Worm (Caenorhabditis elegans) whole organism, L4 larva: Measurements from ENCODE around the gene str-41.

ENCODE experiments used
- F10B5.3 ChIP-seq: sonication (generic microtip); optimal IDR thresholded peaks from 2 replicates; lab custom pipeline; 2016; ENCODE audit warnings: mild to moderate bottlenecking, missing genetic modification characterization, missing compliant biosample characterization
- T20F7.1 ChIP-seq: fragments of 200-800 bp; sonication (Bioruptor generic); optimal IDR thresholded peaks from 2 replicates; lab custom pipeline; 2018; ENCODE audit warnings: mild to moderate bottlenecking, missing genetic modification characterization, missing compliant biosample characterization
- T26A8.4 ChIP-seq: fragments of 200-800 bp; sonication (Bioruptor generic); IDR thresholded peaks from 2 replicates; pipeline ENCODE4 v1.3.6; 2022; ENCODE audit warnings: missing genetic modification characterization, missing compliant biosample characterization
- Y48G9A.11 ChIP-seq: fragments of 200-800 bp; sonication (Bioruptor generic); IDR thresholded peaks from 2 replicates; pipeline ENCODE4 v1.3.6; 2022; ENCODE audit warnings: missing genetic modification reagents, missing genetic modification characterization, missing compliant biosample characterization
- Y75B8A.6 ChIP-seq: fragments of 200-800 bp; sonication (Bioruptor generic); IDR thresholded peaks from 2 replicates; pipeline ENCODE4 v1.3.6; 2022; ENCODE audit warnings: missing genetic modification reagents, missing genetic modification characterization, missing compliant biosample characterization
- ZK546.5 ChIP-seq, 2 experiments: sonication (generic microtip); optimal IDR thresholded peaks; 2 replicates each; lab custom pipeline; 2017; ENCODE audit warnings: missing biosample characterization in 2 of 2, missing genetic modification characterization in 2 of 2
- aha-1 ChIP-seq: fragments of 150-350 bp; peaks from one replicate; lab custom pipeline; 2014; ENCODE audit warnings: missing biosample characterization, missing genetic modification characterization
- aly-2 ChIP-seq: sonication (generic microtip); optimal IDR thresholded peaks from 2 replicates; lab custom pipeline; 2018; ENCODE audit warnings: missing biosample characterization, missing genetic modification characterization
- ama-1 ChIP-seq: fragments of 150-350 bp; optimal IDR thresholded peaks from 2 replicates; lab custom pipeline; 2014; ENCODE audit warnings: inconsistent platforms, mixed read lengths
- arid-1 ChIP-seq: fragments of 200-800 bp; sonication (Bioruptor generic); conservative IDR thresholded peaks from 2 replicates; pipeline ENCODE4 v1.3.6; 2022; ENCODE audit warnings: missing genetic modification reagents, missing genetic modification characterization, missing compliant biosample characterization
- ceh-32 ChIP-seq: sonication (generic microtip); optimal IDR thresholded peaks from 2 replicates; lab custom pipeline; 2016; ENCODE audit warnings: mild to moderate bottlenecking, missing genetic modification characterization, missing compliant biosample characterization; ENCODE audit not compliant: poor library complexity
- ceh-44 ChIP-seq: fragments of 200-800 bp; sonication (Bioruptor generic); IDR thresholded peaks from 2 replicates; pipeline ENCODE4 v1.3.6; 2022; ENCODE audit warnings: missing genetic modification reagents, missing genetic modification characterization, missing compliant biosample characterization
- ceh-82 ChIP-seq: sonication (generic microtip); optimal IDR thresholded peaks from 2 replicates; lab custom pipeline; 2017; ENCODE audit warnings: missing biosample characterization, missing genetic modification characterization
- ctbp-1 ChIP-seq: fragments of 200-800 bp; sonication (Bioruptor generic); IDR thresholded peaks from 2 replicates; pipeline ENCODE4 v1.3.6; 2022; ENCODE audit warnings: missing genetic modification reagents, missing genetic modification characterization, missing compliant biosample characterization
- daf-16 ChIP-seq, 3 experiments: sonication (generic microtip); optimal IDR thresholded peaks; 2 replicates each; lab custom pipeline; 2016 to 2017; ENCODE audit warnings: missing genetic modification characterization in 3 of 3, missing genetic modification reagents in 3 of 3, mild to moderate bottlenecking in 2 of 3, missing compliant biosample characterization in 2 of 3, missing biosample characterization in 1 of 3, moderate library complexity in 1 of 3
- daf-8 ChIP-seq: fragments of 200-800 bp; sonication (Bioruptor generic); IDR thresholded peaks from 2 replicates; pipeline ENCODE4 v1.3.6; 2022; ENCODE audit warnings: missing genetic modification characterization, missing compliant biosample characterization
- dmd-8 ChIP-seq: fragments of 200-800 bp; sonication (Bioruptor generic); IDR thresholded peaks from 2 replicates; pipeline ENCODE4 v1.3.6; 2022; ENCODE audit warnings: missing genetic modification characterization, missing compliant biosample characterization
- dmd-9 ChIP-seq: fragments of 200-800 bp; sonication (Bioruptor generic); IDR thresholded peaks from 2 replicates; pipeline ENCODE4 v1.3.6; 2022; ENCODE audit warnings: missing genetic modification reagents, missing genetic modification characterization, missing compliant biosample characterization
- duxl-1 ChIP-seq: sonication (generic microtip); optimal IDR thresholded peaks from 2 replicates; lab custom pipeline; 2016; ENCODE audit warnings: mild to moderate bottlenecking, missing genetic modification characterization, moderate library complexity, missing compliant biosample characterization; ENCODE audit not compliant: poor library complexity
- dve-1 ChIP-seq: sonication (generic microtip); optimal IDR thresholded peaks from 2 replicates; lab custom pipeline; 2017; ENCODE audit warnings: antibody characterized with exemption, mild to moderate bottlenecking, missing genetic modification characterization, missing compliant biosample characterization; ENCODE audit not compliant: insufficient read depth
- fos-1 ChIP-seq: fragments of 150-350 bp; optimal IDR thresholded peaks from 2 replicates; lab custom pipeline; 2014; ENCODE audit warnings: missing biosample characterization, missing genetic modification characterization
- hlh-11 ChIP-seq: fragments of 200-800 bp; sonication (Bioruptor generic); optimal IDR thresholded peaks from 2 replicates; lab custom pipeline; 2018; ENCODE audit warnings: mild to moderate bottlenecking, missing genetic modification characterization, missing compliant biosample characterization
- jun-1 ChIP-seq: fragments of 150-350 bp; optimal IDR thresholded peaks from 2 replicates; lab custom pipeline; 2014; ENCODE audit warnings: missing biosample characterization, missing genetic modification reagents, missing genetic modification characterization
- lin-38 ChIP-seq: fragments of 200-800 bp; sonication (Bioruptor generic); IDR thresholded peaks from 2 replicates; pipeline ENCODE4 v1.3.6; 2022; ENCODE audit warnings: missing genetic modification reagents, missing genetic modification characterization, missing compliant biosample characterization
- lin-39 ChIP-seq: fragments of 150-350 bp; optimal IDR thresholded peaks from 2 replicates; lab custom pipeline; 2014; ENCODE audit warnings: missing biosample characterization, missing genetic modification reagents, missing genetic modification characterization
- lir-3 ChIP-seq: sonication (generic microtip); optimal IDR thresholded peaks from 2 replicates; lab custom pipeline; 2016; ENCODE audit warnings: mild to moderate bottlenecking, missing genetic modification characterization, missing compliant biosample characterization
- lsy-2 ChIP-seq, 2 experiments: fragments of 150-350 bp in 1 of 2; sonication (generic microtip) in 1 of 2; optimal IDR thresholded peaks; 2 replicates each; lab custom pipeline; 2014 to 2017; ENCODE audit warnings: missing biosample characterization in 2 of 2, missing genetic modification characterization in 2 of 2
- madf-5 ChIP-seq, 2 experiments: fragments of 200-800 bp; sonication (Bioruptor generic); IDR thresholded peaks; 2 replicates each; pipeline ENCODE4 v1.3.6; 2022; ENCODE audit warnings: missing compliant biosample characterization in 2 of 2, missing genetic modification characterization in 2 of 2
- madf-9 ChIP-seq: fragments of 200-800 bp; sonication (Bioruptor generic); conservative IDR thresholded peaks from 2 replicates; pipeline ENCODE4 v1.3.6; 2022; ENCODE audit warnings: missing genetic modification reagents, missing genetic modification characterization, missing compliant biosample characterization
- mdl-1 ChIP-seq, 2 experiments: fragments of 150-350 bp in 1 of 2; sonication (generic microtip) in 1 of 2; optimal IDR thresholded peaks; 2 replicates each; lab custom pipeline; 2014 to 2017; ENCODE audit warnings: missing biosample characterization in 2 of 2, missing genetic modification characterization in 2 of 2
- mep-1 ChIP-seq: fragments of 150-350 bp; sonication (generic microtip); optimal IDR thresholded peaks from 3 replicates; lab custom pipeline; 2014; ENCODE audit warnings: missing biosample characterization, missing genetic modification characterization
- mes-2 ChIP-seq: sonication (generic microtip); optimal IDR thresholded peaks from 2 replicates; lab custom pipeline; 2016; ENCODE audit warnings: missing genotype, mild to moderate bottlenecking, missing genetic modification characterization, missing compliant biosample characterization; ENCODE audit not compliant: poor library complexity, severe bottlenecking
- nhr-111 ChIP-seq: fragments of 200-800 bp; sonication (Bioruptor generic); optimal IDR thresholded peaks from 2 replicates; lab custom pipeline; 2018; ENCODE audit warnings: mild to moderate bottlenecking, missing genetic modification characterization, missing compliant biosample characterization
- nhr-237 ChIP-seq: sonication (generic microtip); optimal IDR thresholded peaks from 2 replicates; lab custom pipeline; 2017; ENCODE audit warnings: missing biosample characterization, missing genetic modification characterization
- nhr-28 ChIP-seq: fragments of 150-350 bp; optimal IDR thresholded peaks from 2 replicates; lab custom pipeline; 2014; ENCODE audit warnings: missing biosample characterization, missing genetic modification characterization
- nhr-41 ChIP-seq: fragments of 200-800 bp; sonication (Bioruptor generic); IDR thresholded peaks from 2 replicates; pipeline ENCODE4 v1.3.6; 2022; ENCODE audit warnings: missing genetic modification reagents, missing genetic modification characterization, missing compliant biosample characterization
- nhr-42 ChIP-seq: fragments of 200-800 bp; sonication (Bioruptor generic); IDR thresholded peaks from 2 replicates; pipeline ENCODE4 v1.3.6; 2022; ENCODE audit warnings: missing genetic modification characterization, missing compliant biosample characterization
- nhr-77 ChIP-seq: fragments of 150-350 bp; optimal IDR thresholded peaks from 2 replicates; lab custom pipeline; 2014; ENCODE audit warnings: missing biosample characterization, missing genetic modification characterization
- pha-4 ChIP-seq, 2 experiments: fragments of 150-350 bp in 1 of 2; fragments of 200-800 bp in 1 of 2; sonication (Bioruptor generic) in 1 of 2; IDR thresholded peaks in 1 of 2; optimal IDR thresholded peaks in 1 of 2; 2 replicates each; pipeline versions ENCODE4 v1.3.6 to Lab custom; 2014 to 2022; ENCODE audit warnings: missing genetic modification characterization in 2 of 2, missing genetic modification reagents in 2 of 2, missing biosample characterization in 1 of 2, missing compliant biosample characterization in 1 of 2
- php-3 ChIP-seq: fragments of 200-800 bp; sonication (Bioruptor generic); IDR thresholded peaks from 2 replicates; pipeline ENCODE4 v1.3.6; 2022; ENCODE audit warnings: missing genetic modification reagents, missing genetic modification characterization, missing compliant biosample characterization
- rbr-2 ChIP-seq: sonication (generic microtip); optimal IDR thresholded peaks from 2 replicates; lab custom pipeline; 2016; ENCODE audit warnings: missing genotype, missing genetic modification characterization, missing compliant biosample characterization
- saeg-2 ChIP-seq: fragments of 200-800 bp; sonication (Bioruptor generic); IDR thresholded peaks from 2 replicates; pipeline ENCODE4 v1.3.6; 2022; ENCODE audit warnings: missing genetic modification reagents, missing genetic modification characterization, missing compliant biosample characterization
- sdz-12 ChIP-seq: fragments of 200-800 bp; sonication (Bioruptor generic); optimal IDR thresholded peaks from 2 replicates; lab custom pipeline; 2018; ENCODE audit warnings: mild to moderate bottlenecking, missing genetic modification characterization, missing compliant biosample characterization
- snpc-1.2 ChIP-seq: fragments of 200-800 bp; sonication (Bioruptor generic); IDR thresholded peaks from 2 replicates; pipeline ENCODE4 v1.3.6; 2022; ENCODE audit warnings: missing genetic modification reagents, missing genetic modification characterization, missing compliant biosample characterization
- spr-3 ChIP-seq: fragments of 200-800 bp; sonication (Bioruptor generic); optimal IDR thresholded peaks from 2 replicates; lab custom pipeline; 2018; ENCODE audit warnings: mild to moderate bottlenecking, missing genetic modification characterization, missing compliant biosample characterization
- tag-97 ChIP-seq: fragments of 200-800 bp; sonication (Bioruptor generic); IDR thresholded peaks from 2 replicates; pipeline ENCODE4 v1.3.6; 2022; ENCODE audit warnings: missing genetic modification characterization, missing compliant biosample characterization
- tra-1 ChIP-seq: fragments of 200-800 bp; sonication (Bioruptor generic); IDR thresholded peaks from 2 replicates; pipeline ENCODE4 v1.3.6; 2022; ENCODE audit warnings: missing genetic modification reagents, missing genetic modification characterization, missing compliant biosample characterization
- unc-39 ChIP-seq: sonication (generic microtip); optimal IDR thresholded peaks from 2 replicates; lab custom pipeline; 2017; ENCODE audit warnings: missing biosample characterization, missing genetic modification characterization
- vab-7 ChIP-seq: fragments of 200-800 bp; sonication (Bioruptor generic); IDR thresholded peaks from 2 replicates; pipeline ENCODE4 v1.3.6; 2022; ENCODE audit warnings: missing genetic modification reagents, missing genetic modification characterization, missing compliant biosample characterization
- zag-1 ChIP-seq: fragments of 150-350 bp; optimal IDR thresholded peaks from 2 replicates; lab custom pipeline; 2014; ENCODE audit warnings: missing biosample characterization, missing genetic modification characterization
- ztf-11 ChIP-seq: fragments of 150-350 bp; optimal IDR thresholded peaks from 2 replicates; lab custom pipeline; 2014; ENCODE audit warnings: missing biosample characterization, missing genetic modification characterization

str-41 gene

ce11 chrV:7436911-7437310, 25.1 kb downstream of the str-41 start (continued):
- TF ChIP-seq F10B5.3: no peak
- TF ChIP-seq tra-1: no peak
- TF ChIP-seq zag-1 (tag; lab: Kevin White, UChicago): no peak
- TF ChIP-seq rbr-2: no peak
- no peak for TF ChIP-seq snpc-1.2 (GFP tag; lab: Robert Waterston, UW)
- no peak for TF ChIP-seq ztf-11 (tag; lab: Kevin White, UChicago)
- TF ChIP-seq unc-39: no peak
- TF ChIP-seq ama-1 (lab: Kevin White, UChicago): peak; percentile 91
- TF ChIP-seq Y48G9A.11 (GFP tag; lab: Robert Waterston, UW): no peak
- peak; percentile 34 for TF ChIP-seq dve-1 (tag; lab: Kevin White, UChicago)
- TF ChIP-seq duxl-1 (tag; lab: Kevin White, UChicago): peak; percentile 13
- TF ChIP-seq ceh-82 (tag; lab: Kevin White, UChicago): no peak
- TF ChIP-seq madf-9: no peak
- no peak for TF ChIP-seq nhr-42
- TF ChIP-seq jun-1 (tag; lab: Kevin White, UChicago): no peak
- TF ChIP-seq nhr-41: no peak; the same call in 1 of the 2 replicates
- no peak for TF ChIP-seq mes-2 (tag; lab: Kevin White, UChicago)
- no peak for TF ChIP-seq daf-16 (GFP tag; optimal IDR thresholded peaks at IDR 0.05; lab: Kevin White, UChicago)
- no peak for TF ChIP-seq daf-16 (tag; optimal IDR thresholded peaks at IDR 0.05; lab: Kevin White, UChicago)
- TF ChIP-seq dmd-8 (GFP tag; lab: Robert Waterston, UW): no peak
- TF ChIP-seq ZK546.5 (tag; optimal IDR thresholded peaks at IDR 0.05; lab: Kevin White, UChicago): no peak
- TF ChIP-seq vab-7: no peak
- TF ChIP-seq aly-2: no peak
- peak; percentile 50 for TF ChIP-seq mep-1 (tag; lab: Kevin White, UChicago)
- peak; percentile 66 for TF ChIP-seq aha-1 (tag; lab: Kevin White, UChicago)
- no peak for TF ChIP-seq T26A8.4 (GFP tag; lab: Robert Waterston, UW)
- TF ChIP-seq mdl-1 (tag; optimal IDR thresholded peaks at IDR 0.05; lab: Kevin White, UChicago): peak; percentile 8 to 73
- no peak for TF ChIP-seq ceh-32
- no peak for TF ChIP-seq saeg-2
- no peak for TF ChIP-seq lin-39 (tag; lab: Kevin White, UChicago)
- no peak for TF ChIP-seq sdz-12
- no peak for TF ChIP-seq nhr-111
- TF ChIP-seq dmd-9 (GFP tag; lab: Robert Waterston, UW): no peak
- no peak for TF ChIP-seq arid-1 (GFP tag; lab: Robert Waterston, UW)
- TF ChIP-seq nhr-237 (tag; lab: Kevin White, UChicago): no peak
- no peak for TF ChIP-seq tag-97 (GFP tag; lab: Robert Waterston, UW)
- no peak for TF ChIP-seq T20F7.1
- peak; percentile 64 for TF ChIP-seq nhr-28 (tag; lab: Kevin White, UChicago)
- TF ChIP-seq fos-1 (tag; lab: Kevin White, UChicago): no peak
- TF ChIP-seq hlh-11 (tag; lab: Kevin White, UChicago): peak; percentile 73
- no peak for TF ChIP-seq spr-3 (GFP tag; lab: Kevin White, UChicago)
- TF ChIP-seq lsy-2 (tag; optimal IDR thresholded peaks at IDR 0.05; lab: Kevin White, UChicago): peak in 1 of 2 experiments; percentile 41
- TF ChIP-seq nhr-77 (tag; lab: Kevin White, UChicago): no peak
- TF ChIP-seq daf-8 (GFP tag; lab: Robert Waterston, UW): no peak
- no peak for TF ChIP-seq lir-3 (tag; lab: Kevin White, UChicago)
- no peak for TF ChIP-seq madf-5 (GFP tag; IDR thresholded peaks at IDR 0.05; lab: Robert Waterston, UW)
- TF ChIP-seq lin-38 (GFP tag; lab: Robert Waterston, UW): no peak
- no peak for TF ChIP-seq ceh-44 (GFP tag; lab: Robert Waterston, UW)
- TF ChIP-seq pha-4 (GFP tag; IDR thresholded peaks at IDR 0.05; lab: Robert Waterston, UW): no peak
- TF ChIP-seq pha-4 (tag; optimal IDR thresholded peaks at IDR 0.05; lab: Kevin White, UChicago): no peak
- TF ChIP-seq ctbp-1 (GFP tag; lab: Robert Waterston, UW): no peak
- TF ChIP-seq Y75B8A.6: 0 out of 2 replicates have a peak, but pooled peaks have one; percentile 44
- no peak for TF ChIP-seq php-3 (GFP tag; lab: Robert Waterston, UW)
